Fruit fly (Drosophila melanogaster) ovary, adult (tissue): ENCODE measurements around the gene Ccp84Ae.

ENCODE experiments used
- CG17801 ChIP-seq: fragments of 200-800 bp; optimal IDR thresholded peaks from 2 replicates; lab custom pipeline; 2019; ENCODE audit warnings: missing biosample characterization, mild to moderate bottlenecking, missing genetic modification characterization, moderate library complexity; ENCODE audit not compliant: partially characterized antibody

Gene Ccp84Ae

dm6 chr3R:6640932-6641331, 50.6 kb downstream of the Ccp84Ae start, which contains the start of gene CG31286:
Gene CG31286, plus strand, starts transcription at chr3R:6641232.
- no peak for TF ChIP-seq CG17801 (GFP tag; lab: Kevin White, UChicago)
